Worm (Caenorhabditis elegans) whole organism, young adult: Measurements from ENCODE around the gene W08E12.6.

ENCODE experiments used
- C06A6.2 ChIP-seq: fragments of 200-800 bp; sonication (Bioruptor generic); conservative IDR thresholded peaks from 2 replicates; pipeline ENCODE4 v1.3.6; 2022; ENCODE audit warnings: missing genetic modification characterization, missing compliant biosample characterization
- C17E4.6 ChIP-seq: fragments of 200-800 bp; sonication (Bioruptor generic); IDR thresholded peaks from 2 replicates; pipeline ENCODE4 v1.3.6; 2022; ENCODE audit warnings: missing genetic modification reagents, missing genetic modification characterization, missing compliant biosample characterization
- F22D6.2 ChIP-seq: sonication (generic microtip); optimal IDR thresholded peaks from 2 replicates; lab custom pipeline; 2016; ENCODE audit warnings: mild to moderate bottlenecking, missing genetic modification characterization, missing compliant biosample characterization
- F23B12.7 ChIP-seq: sonication (generic microtip); optimal IDR thresholded peaks from 2 replicates; lab custom pipeline; 2017; ENCODE audit warnings: missing genetic modification characterization, mild to moderate bottlenecking, missing compliant biosample characterization, antibody characterized with exemption, moderate library complexity; ENCODE audit not compliant: insufficient read depth
- F37B4.10 ChIP-seq: fragments of 200-800 bp; sonication (Bioruptor generic); IDR thresholded peaks from 2 replicates; pipeline ENCODE4 v1.3.6; 2022; ENCODE audit warnings: missing genetic modification characterization, missing compliant biosample characterization
- F39B2.1 ChIP-seq: fragments of 200-800 bp; sonication (Bioruptor generic); IDR thresholded peaks from 2 replicates; pipeline ENCODE4 v1.3.6; 2022; ENCODE audit warnings: missing genetic modification reagents, missing genetic modification characterization, missing compliant biosample characterization
- F52B5.7 ChIP-seq: sonication (generic microtip); optimal IDR thresholded peaks from 2 replicates; lab custom pipeline; 2016; ENCODE audit warnings: mild to moderate bottlenecking, missing genetic modification characterization, missing compliant biosample characterization
- F55B11.4 ChIP-seq: sonication (generic microtip); optimal IDR thresholded peaks from 2 replicates; lab custom pipeline; 2016; ENCODE audit warnings: missing compliant biosample characterization, missing genetic modification characterization, borderline replicate concordance; ENCODE audit not compliant: insufficient read depth
- K11D2.4 ChIP-seq: fragments of 200-800 bp; sonication (Bioruptor generic); IDR thresholded peaks from 2 replicates; pipeline ENCODE4 v1.3.6; 2022; ENCODE audit warnings: missing genetic modification reagents, missing genetic modification characterization, missing compliant biosample characterization
- T07F8.4 ChIP-seq: sonication (generic microtip); optimal IDR thresholded peaks from 2 replicates; lab custom pipeline; 2016; ENCODE audit warnings: mild to moderate bottlenecking, missing genetic modification characterization, moderate library complexity, missing compliant biosample characterization
- Y79H2A.3 ChIP-seq: fragments of 200-800 bp; sonication (Bioruptor generic); conservative IDR thresholded peaks from 2 replicates; pipeline ENCODE4 v1.3.6; 2022; ENCODE audit warnings: missing genetic modification reagents, missing genetic modification characterization, missing compliant biosample characterization
- aptf-2 ChIP-seq: fragments of 200-800 bp; sonication (Bioruptor generic); conservative IDR thresholded peaks from 2 replicates; pipeline ENCODE4 v1.3.6; 2022; ENCODE audit warnings: missing genetic modification reagents, missing genetic modification characterization, missing compliant biosample characterization
- attf-3 ChIP-seq: fragments of 200-800 bp; sonication (Bioruptor generic); conservative IDR thresholded peaks from 2 replicates; pipeline ENCODE4 v1.3.6; 2022; ENCODE audit warnings: missing genetic modification reagents, missing genetic modification characterization, missing compliant biosample characterization
- cebp-2 ChIP-seq: fragments of 200-800 bp; sonication (Bioruptor generic); IDR thresholded peaks from 2 replicates; pipeline ENCODE4 v1.3.6; 2022; ENCODE audit warnings: missing genetic modification characterization, missing compliant biosample characterization
- ceh-27 ChIP-seq: fragments of 200-800 bp; sonication (Bioruptor generic); optimal IDR thresholded peaks from 2 replicates; lab custom pipeline; 2018; ENCODE audit warnings: mild to moderate bottlenecking, missing genetic modification characterization, moderate library complexity, missing compliant biosample characterization
- ceh-40 ChIP-seq: fragments of 200-800 bp; sonication (Bioruptor generic); IDR thresholded peaks from 2 replicates; pipeline ENCODE4 v1.3.6; 2022; ENCODE audit warnings: missing genetic modification characterization, missing compliant biosample characterization
- efl-1 ChIP-seq: fragments of 150-350 bp; optimal IDR thresholded peaks from 2 replicates; lab custom pipeline; 2014; ENCODE audit warnings: missing biosample characterization, missing genetic modification reagents, missing genetic modification characterization
- gei-17 ChIP-seq: fragments of 200-800 bp; sonication (Bioruptor generic); optimal IDR thresholded peaks from 2 replicates; lab custom pipeline; 2018; ENCODE audit warnings: mild to moderate bottlenecking, missing genetic modification characterization, missing compliant biosample characterization
- hmg-1.2 ChIP-seq: fragments of 200-800 bp; sonication (Bioruptor generic); IDR thresholded peaks from 2 replicates; pipeline ENCODE4 v1.3.6; 2022; ENCODE audit warnings: missing genetic modification reagents, missing genetic modification characterization, missing compliant biosample characterization
- hmg-20 ChIP-seq: fragments of 200-800 bp; sonication (Bioruptor generic); IDR thresholded peaks from 2 replicates; pipeline ENCODE4 v1.3.6; 2022; ENCODE audit warnings: missing genetic modification reagents, missing genetic modification characterization, missing compliant biosample characterization
- let-607 ChIP-seq, 2 experiments: fragments of 200-800 bp in 1 of 2; sonication (Bioruptor generic) in 1 of 2; sonication (generic microtip) in 1 of 2; optimal IDR thresholded peaks; 2 replicates each; lab custom pipeline; 2016 to 2018; ENCODE audit warnings: mild to moderate bottlenecking in 2 of 2, missing compliant biosample characterization in 2 of 2, missing genetic modification characterization in 2 of 2, moderate library complexity in 2 of 2, missing genotype in 1 of 2
- lin-26 ChIP-seq: fragments of 200-800 bp; sonication (Bioruptor generic); IDR thresholded peaks from 2 replicates; pipeline ENCODE4 v1.3.6; 2022; ENCODE audit warnings: missing genetic modification reagents, missing genetic modification characterization, missing compliant biosample characterization
- lin-40 ChIP-seq: sonication (generic microtip); optimal IDR thresholded peaks from 2 replicates; lab custom pipeline; 2016; ENCODE audit warnings: missing genetic modification characterization, mild to moderate bottlenecking, missing compliant biosample characterization, missing genotype, missing genetic modification reagents
- lin-54 ChIP-seq: fragments of 200-800 bp; sonication (Bioruptor generic); optimal IDR thresholded peaks from 2 replicates; lab custom pipeline; 2018; ENCODE audit warnings: mild to moderate bottlenecking, missing genetic modification characterization, missing compliant biosample characterization
- lir-1 ChIP-seq: fragments of 200-800 bp; sonication (Bioruptor generic); conservative IDR thresholded peaks from 2 replicates; pipeline ENCODE4 v1.3.6; 2022; ENCODE audit warnings: missing genetic modification reagents, missing genetic modification characterization, missing compliant biosample characterization
- madf-10 ChIP-seq: sonication (generic microtip); optimal IDR thresholded peaks from 2 replicates; lab custom pipeline; 2016; ENCODE audit warnings: mild to moderate bottlenecking, missing genetic modification characterization, missing compliant biosample characterization
- mcd-1 ChIP-seq: fragments of 200-800 bp; sonication (Bioruptor generic); IDR thresholded peaks from 2 replicates; pipeline ENCODE4 v1.3.6; 2022; ENCODE audit warnings: missing genetic modification reagents, missing genetic modification characterization, missing compliant biosample characterization
- mxl-1 ChIP-seq: sonication (generic microtip); optimal IDR thresholded peaks from 2 replicates; lab custom pipeline; 2016; ENCODE audit warnings: missing genetic modification characterization, missing compliant biosample characterization
- nhr-120 ChIP-seq: fragments of 200-800 bp; sonication (Bioruptor generic); IDR thresholded peaks from 2 replicates; pipeline ENCODE4 v1.3.6; 2022; ENCODE audit warnings: missing genetic modification characterization, missing compliant biosample characterization
- sea-2 ChIP-seq: fragments of 200-800 bp; sonication (Bioruptor generic); IDR thresholded peaks from 2 replicates; pipeline ENCODE4 v1.3.6; 2022; ENCODE audit warnings: missing genetic modification characterization, missing compliant biosample characterization
- snpc-3.4 ChIP-seq: sonication (generic microtip); optimal IDR thresholded peaks from 2 replicates; lab custom pipeline; 2017; ENCODE audit warnings: missing genetic modification characterization, mild to moderate bottlenecking, missing compliant biosample characterization, antibody characterized with exemption, moderate library complexity, missing genotype, missing genetic modification reagents
- somi-1 ChIP-seq: fragments of 200-800 bp; sonication (Bioruptor generic); optimal IDR thresholded peaks from 2 replicates; lab custom pipeline; 2018; ENCODE audit warnings: mild to moderate bottlenecking, missing genetic modification characterization, missing compliant biosample characterization
- unc-62 ChIP-seq: fragments of 150-350 bp; optimal IDR thresholded peaks from 2 replicates; lab custom pipeline; 2014; ENCODE audit warnings: missing biosample characterization, missing genetic modification reagents, missing genetic modification characterization
- xnd-1 ChIP-seq: sonication (generic microtip); optimal IDR thresholded peaks from 2 replicates; lab custom pipeline; 2016; ENCODE audit warnings: missing genotype, missing genetic modification reagents, missing genetic modification characterization, missing compliant biosample characterization
- zfh-2 ChIP-seq: fragments of 200-800 bp; sonication (Bioruptor generic); conservative IDR thresholded peaks from 2 replicates; pipeline ENCODE4 v1.3.6; 2022; ENCODE audit warnings: missing genetic modification reagents, missing genetic modification characterization, missing compliant biosample characterization
- zim-3 ChIP-seq: sonication (generic microtip); optimal IDR thresholded peaks from 2 replicates; lab custom pipeline; 2017; ENCODE audit warnings: mild to moderate bottlenecking, missing genetic modification characterization, moderate library complexity, missing compliant biosample characterization
- ztf-18 ChIP-seq: sonication (generic microtip); optimal IDR thresholded peaks from 2 replicates; lab custom pipeline; 2016; ENCODE audit warnings: missing genotype, mild to moderate bottlenecking, missing genetic modification characterization, missing compliant biosample characterization
- ztf-3 ChIP-seq: fragments of 200-800 bp; sonication (Bioruptor generic); optimal IDR thresholded peaks from 2 replicates; lab custom pipeline; 2018; ENCODE audit warnings: mild to moderate bottlenecking, missing genetic modification characterization, missing compliant biosample characterization

The W08E12.6 gene

DNA sequence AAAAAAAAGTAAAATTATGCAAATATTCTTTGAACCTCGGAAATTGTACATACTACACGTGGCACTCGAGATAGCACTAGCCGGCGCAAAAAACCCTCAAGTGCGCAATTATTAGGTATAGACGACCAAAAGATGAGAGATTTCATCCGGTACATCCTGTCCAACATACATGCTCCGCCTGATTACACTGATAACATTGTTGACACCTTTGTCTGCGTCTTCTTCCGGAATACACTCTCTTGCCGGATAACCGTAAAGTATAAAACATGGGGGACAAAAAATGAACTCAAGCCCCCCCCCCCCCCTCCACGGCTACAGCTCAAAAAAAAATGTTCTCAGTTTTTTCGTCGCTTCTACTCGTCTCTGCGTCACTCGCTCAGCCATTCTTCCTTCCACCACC lies at the start of gene W08E12.6:
Gene W08E12.6 (plus strand): TSS at position 301 of the 400 bp plus-strand sequence.
- TF ChIP-seq lin-40 (tag; lab: Kevin White, UChicago) (no peak), madf-10 (no peak), K11D2.4 (no peak), lin-26 (GFP tag; lab: Robert Waterston, UW) (no peak), lir-1 (no peak), F55B11.4 (tag; lab: Kevin White, UChicago) (no peak), F39B2.1 (GFP tag; lab: Robert Waterston, UW) (no peak), sea-2 (GFP tag; lab: Robert Waterston, UW) (no peak), hmg-1.2 (GFP tag; lab: Robert Waterston, UW) (no peak), mcd-1 (GFP tag; lab: Robert Waterston, UW) (no peak), ztf-3 (no peak), ceh-40 (GFP tag; lab: Robert Waterston, UW) (no peak), snpc-3.4 (tag; lab: Kevin White, UChicago) (no peak), xnd-1 (tag; lab: Kevin White, UChicago) (no peak), cebp-2 (GFP tag; lab: Robert Waterston, UW) (no peak), F37B4.10 (no peak), C17E4.6 (GFP tag; lab: Robert Waterston, UW) (no peak), F22D6.2 (tag; lab: Kevin White, UChicago) (no peak), hmg-20 (GFP tag; lab: Robert Waterston, UW) (no peak), F23B12.7 (tag; lab: Kevin White, UChicago) (no peak)
- TF ChIP-seq, all 124 proteins: peak for 0

DNA sequence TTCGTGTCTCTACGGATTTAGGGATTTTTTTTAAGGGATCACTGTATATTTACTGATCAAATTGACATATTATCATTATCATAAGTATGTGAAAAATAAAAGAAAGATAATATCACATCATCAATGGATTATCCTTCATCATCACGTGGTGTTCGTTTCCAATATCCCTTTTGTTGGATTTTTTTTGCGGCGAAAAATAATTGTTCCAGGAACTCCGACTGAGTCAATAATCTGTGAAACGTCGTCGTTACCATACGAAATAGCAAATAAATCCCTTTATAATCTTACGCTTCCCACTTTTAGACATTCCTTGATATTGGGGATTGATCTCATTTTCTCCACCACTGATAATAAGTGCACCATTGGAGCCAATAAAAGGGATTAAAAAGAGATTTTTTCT lies 48.4 kb upstream of the W08E12.6 start:
- TF ChIP-seq somi-1 (GFP tag; lab: Kevin White, UChicago): no peak
- no peak for TF ChIP-seq aptf-2 (GFP tag; lab: Robert Waterston, UW)
- no peak for TF ChIP-seq unc-62
- no peak for TF ChIP-seq lin-54 (GFP tag; lab: Kevin White, UChicago)
- TF ChIP-seq let-607 (tag; optimal IDR thresholded peaks at IDR 0.05; lab: Kevin White, UChicago): no peak
- TF ChIP-seq ceh-40 (GFP tag; lab: Robert Waterston, UW): no peak
- no peak for TF ChIP-seq efl-1 (GFP tag; lab: Kevin White, UChicago)
- TF ChIP-seq snpc-3.4 (tag; lab: Kevin White, UChicago): no peak

ce11 chrIV:3251551-3251950 lies 46.8 kb upstream of the W08E12.6 start:
- TF ChIP-seq zfh-2 (0 out of 2 replicates have a peak, but pooled peaks have one; percentile 19), Y79H2A.3 (GFP tag; lab: Robert Waterston, UW) (no peak), gei-17 (GFP tag; lab: Kevin White, UChicago) (no peak)

- no peak for TF ChIP-seq C06A6.2 (GFP tag; lab: Robert Waterston, UW)
These were observed 46.4 kb upstream of the W08E12.6 start for ce11 chrIV:3252047-3252446.

ce11 chrIV:3254443-3254842 lies 44.0 kb upstream of the W08E12.6 start, which contains the start of gene dmd-9:
dmd-9 (minus strand) TSS chrIV:3254543.
- TF ChIP-seq unc-62 (no peak), ceh-27 (GFP tag; lab: Kevin White, UChicago) (no peak), T07F8.4 (tag; lab: Kevin White, UChicago) (no peak), mxl-1 (tag; lab: Kevin White, UChicago) (no peak), nhr-120 (GFP tag; lab: Robert Waterston, UW) (no peak), ztf-18 (tag; lab: Kevin White, UChicago) (no peak), attf-3 (no peak), cebp-2 (GFP tag; lab: Robert Waterston, UW) (no peak), F52B5.7 (tag; lab: Kevin White, UChicago) (no peak), zim-3 (tag; lab: Kevin White, UChicago) (no peak)
